Fruit fly (Drosophila melanogaster): ENCODE results near the gene Caf1-180.

Gene Caf1-180

DNA sequence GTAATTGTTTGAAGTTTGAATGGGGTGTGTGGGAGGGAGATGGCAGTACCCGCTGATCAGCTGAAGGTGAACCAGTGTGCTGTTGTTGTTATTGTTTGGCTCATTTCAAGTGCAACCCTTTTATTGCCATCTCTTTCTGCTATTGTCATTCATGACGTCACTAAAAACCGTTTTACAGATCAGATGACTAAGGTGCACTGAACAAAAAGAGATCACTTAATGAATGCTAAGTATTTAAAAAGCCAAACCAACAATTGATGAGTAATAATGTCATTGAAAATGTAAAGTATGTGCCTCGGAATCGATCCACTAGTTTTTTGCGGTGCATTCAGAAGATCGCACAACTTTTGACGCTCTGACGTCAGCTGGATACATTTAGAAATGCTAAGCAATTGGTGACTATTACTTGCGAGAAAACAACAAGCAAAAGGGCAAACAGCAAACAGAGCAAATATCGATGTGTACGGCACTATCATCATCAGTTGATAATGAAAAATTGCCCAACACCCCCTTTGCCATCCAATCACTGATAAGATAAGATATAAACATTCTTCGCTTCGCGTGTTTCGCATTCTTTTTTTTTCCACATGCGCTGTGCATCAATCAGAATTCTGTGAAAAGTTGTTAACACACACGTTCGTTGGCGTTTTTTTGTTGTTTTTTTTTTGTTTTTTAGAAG lies 31.3 kb downstream of the Caf1-180 start (continued):
- peak; percentile 63 for TF ChIP-seq pdm3 (GFP tag; optimal IDR thresholded peaks at IDR 0.05)
- peak; percentile 68 for TF ChIP-seq Met (GFP tag; optimal IDR thresholded peaks at IDR 0.05)
- peak; percentile 60 for TF ChIP-seq OdsH (GFP tag; optimal IDR thresholded peaks at IDR 0.05)
- peak; percentile 29 for TF ChIP-seq CG11762 (GFP tag; optimal IDR thresholded peaks at IDR 0.05; ENCODE audit: insufficient read depth)
- TF ChIP-seq fkh (GFP tag; optimal IDR thresholded peaks at IDR 0.05) = peak; percentile 13
- no peak for TF ChIP-seq fd85E (GFP tag; optimal IDR thresholded peaks at IDR 0.05)
- peak; percentile 48 for TF ChIP-seq cyc (GFP tag; optimal IDR thresholded peaks at IDR 0.05)
- peak; percentile 57 for TF ChIP-seq CG7368 (GFP tag; optimal IDR thresholded peaks at IDR 0.05)
- peak; percentile 42 for TF ChIP-seq Ets96B (tag; optimal IDR thresholded peaks at IDR 0.05)
- peak; percentile 67 for TF ChIP-seq topi (GFP tag; optimal IDR thresholded peaks at IDR 0.05)
- TF ChIP-seq CG11294 (GFP tag; IDR thresholded peaks at IDR 0.05) = peak; percentile 26; the same call in 1 of the 2 replicates
- TF ChIP-seq Gug (GFP tag; IDR thresholded peaks at IDR 0.05) = peak; percentile 31; the same call in 1 of the 2 replicates
- TF ChIP-seq lz (GFP tag; optimal IDR thresholded peaks at IDR 0.05) = peak; percentile 69
- peak; percentile 74 for TF ChIP-seq svp (GFP tag)
- no peak for TF ChIP-seq Lpt (GFP tag; optimal IDR thresholded peaks at IDR 0.05)
- no peak for TF ChIP-seq CG8319 (GFP tag; optimal IDR thresholded peaks at IDR 0.05)
- no peak for TF ChIP-seq fd59A (GFP tag; optimal IDR thresholded peaks at IDR 0.05)
- peak; percentile 56 for TF ChIP-seq Sox14 (GFP tag; optimal IDR thresholded peaks at IDR 0.05)
- TF ChIP-seq CG10631 (GFP tag; optimal IDR thresholded peaks at IDR 0.05) = peak; percentile 59
- TF ChIP-seq eg (GFP tag; IDR thresholded peaks at IDR 0.05) = peak; percentile 66; the same call in 2 of the 3 replicates
- TF ChIP-seq Blimp-1 (GFP tag; optimal IDR thresholded peaks at IDR 0.05) = no peak
- no peak for TF ChIP-seq CG6808 (GFP tag; optimal IDR thresholded peaks at IDR 0.05)
- TF ChIP-seq Sox102F (GFP tag; optimal IDR thresholded peaks at IDR 0.05) = peak; percentile 64
- TF ChIP-seq vri (GFP tag; optimal IDR thresholded peaks at IDR 0.05) = peak; percentile 47
- no peak for TF ChIP-seq Ets21C (GFP tag; optimal IDR thresholded peaks at IDR 0.05)
- TF ChIP-seq spab (GFP tag; optimal IDR thresholded peaks at IDR 0.05) = no peak
- TF ChIP-seq CG1621 (tag; optimal IDR thresholded peaks at IDR 0.05) = peak; percentile 4
- peak; percentile 32 for TF ChIP-seq CG11902 (GFP tag; optimal IDR thresholded peaks at IDR 0.05)
- TF ChIP-seq Smox (GFP tag; optimal IDR thresholded peaks at IDR 0.05) = peak; percentile 65
- TF ChIP-seq CG8119 (GFP tag; IDR thresholded peaks at IDR 0.05) = no peak; the same call in 2 of the 3 replicates
- TF ChIP-seq dac (GFP tag; optimal IDR thresholded peaks at IDR 0.05) = no peak
- peak; percentile 35 for TF ChIP-seq dsx (GFP tag; optimal IDR thresholded peaks at IDR 0.05; ENCODE audit: poor library complexity, severe bottlenecking)
- TF ChIP-seq CG34406 (GFP tag; optimal IDR thresholded peaks at IDR 0.05) = peak; percentile 41
- peak; percentile 61 for TF ChIP-seq Hr39 (GFP tag; optimal IDR thresholded peaks at IDR 0.05)

DNA sequence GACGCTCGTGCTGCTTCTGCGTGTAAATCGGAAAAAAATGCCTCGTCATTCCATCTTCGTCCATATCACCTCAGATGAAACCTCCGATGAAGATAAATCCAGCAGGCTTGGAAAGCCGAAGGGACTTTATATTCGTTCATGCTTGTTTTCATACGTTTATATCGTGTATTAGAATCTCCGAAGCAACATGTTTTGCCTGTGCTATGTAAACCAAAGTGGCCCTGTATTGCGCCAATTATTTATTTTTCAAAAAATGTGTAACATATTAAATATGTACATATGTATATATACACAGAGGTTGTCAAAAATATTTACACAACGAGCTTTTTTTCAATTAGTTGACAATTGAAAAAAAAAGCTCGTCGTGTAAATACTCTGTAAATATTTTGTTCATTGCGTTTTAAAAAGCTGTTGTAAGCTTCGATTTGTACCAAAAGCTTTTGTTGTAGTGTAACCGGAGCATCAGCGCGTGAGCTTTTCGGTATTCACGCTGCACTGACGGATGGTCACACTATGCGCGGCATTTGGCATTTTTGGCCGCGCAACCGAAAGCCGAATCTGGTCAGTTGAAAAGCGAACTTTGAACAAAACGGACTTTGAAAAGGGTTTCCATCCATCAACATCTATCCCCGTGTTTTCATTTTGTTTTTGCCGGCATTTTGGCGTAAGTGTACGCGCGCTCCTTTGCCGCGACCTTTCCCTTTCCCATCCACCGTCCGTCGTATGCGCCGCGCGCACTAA lies 32.2 kb downstream of the Caf1-180 start, which contains the start of gene CG12065:
Gene CG12065, plus strand, starts transcription at position 563 of the 741 bp plus-strand sequence.
- TF ChIP-seq acj6 (GFP tag; optimal IDR thresholded peaks at IDR 0.05) (peak; percentile 44), CG6854 (GFP tag; optimal IDR thresholded peaks at IDR 0.05) (peak; percentile 19), salr (GFP tag; optimal IDR thresholded peaks at IDR 0.05) (no peak), CG11902 (GFP tag; optimal IDR thresholded peaks at IDR 0.05) (no peak), CG8632 (GFP tag; optimal IDR thresholded peaks at IDR 0.05) (peak; percentile 21), Met (GFP tag; optimal IDR thresholded peaks at IDR 0.05) (peak; percentile 42), CG6808 (GFP tag; optimal IDR thresholded peaks at IDR 0.05) (no peak), CG34406 (GFP tag; optimal IDR thresholded peaks at IDR 0.05) (no peak), CG31627 (GFP tag; optimal IDR thresholded peaks at IDR 0.05) (peak; percentile 15), CG3919 (GFP tag; optimal IDR thresholded peaks at IDR 0.05) (no peak), fkh (GFP tag; optimal IDR thresholded peaks at IDR 0.05) (peak; percentile 68), topi (GFP tag; optimal IDR thresholded peaks at IDR 0.05) (no peak), OdsH (GFP tag; optimal IDR thresholded peaks at IDR 0.05) (peak; percentile 30), pdm3 (GFP tag; optimal IDR thresholded peaks at IDR 0.05) (peak; percentile 3), Hr39 (GFP tag; optimal IDR thresholded peaks at IDR 0.05) (peak; percentile 24), CG8119 (GFP tag; IDR thresholded peaks at IDR 0.05) (peak; percentile 26; the same call in 1 of the 3 replicates), CG15336 (GFP tag; IDR thresholded peaks at IDR 0.05) (peak; percentile 10; the same call in 1 of the 2 replicates), achi (GFP tag; optimal IDR thresholded peaks at IDR 0.05) (peak; percentile 42), fd85E (GFP tag; optimal IDR thresholded peaks at IDR 0.05) (no peak), spab (GFP tag; optimal IDR thresholded peaks at IDR 0.05) (no peak), Sox102F (GFP tag; optimal IDR thresholded peaks at IDR 0.05) (peak; percentile 15), Hr4 (GFP tag; optimal IDR thresholded peaks at IDR 0.05) (peak; percentile 11), CG6276 (GFP tag; optimal IDR thresholded peaks at IDR 0.05) (no peak), Smox (GFP tag; optimal IDR thresholded peaks at IDR 0.05) (peak; percentile 25), Sox15 (GFP tag; optimal IDR thresholded peaks at IDR 0.05) (no peak), CG6792 (GFP tag; optimal IDR thresholded peaks at IDR 0.05) (peak; percentile 16), Eip78C (GFP tag) (peak; percentile 91), svp (GFP tag) (peak; percentile 74)

Measured in whole organism, prepupa.